Fruit fly (Drosophila melanogaster) whole organism, embryonic: Measurements from ENCODE around the gene mRpL48.

Experiments used
- CG10543 ChIP-seq: fragments of 200-800 bp; sonication (Bioruptor generic); optimal IDR thresholded peaks from 3 replicates; lab custom pipeline; 2017; ENCODE audit warnings: missing biosample characterization, mild to moderate bottlenecking, missing genetic modification characterization, moderate library complexity
- CG12299 ChIP-seq: fragments of 200-800 bp; sonication (Bioruptor generic); optimal IDR thresholded peaks from 2 replicates; lab custom pipeline; 2018; ENCODE audit warnings: missing biosample characterization, mild to moderate bottlenecking, missing genetic modification characterization
- CG12391 ChIP-seq: fragments of 200-800 bp; sonication (Bioruptor generic); optimal IDR thresholded peaks from 3 replicates; lab custom pipeline; 2018; ENCODE audit warnings: missing biosample characterization, mild to moderate bottlenecking, missing genetic modification characterization, moderate library complexity
- CG13287 ChIP-seq: fragments of 200-800 bp; sonication (Bioruptor generic); IDR thresholded peaks from 2 replicates; pipeline ENCODE4 v1.3.6; 2022; ENCODE audit warnings: missing biosample characterization, missing genetic modification characterization; ENCODE audit not compliant: partially characterized antibody
- CG13424 ChIP-seq: fragments of 200-800 bp; sonication (Bioruptor generic); optimal IDR thresholded peaks from 2 replicates; lab custom pipeline; 2019; ENCODE audit warnings: missing biosample characterization, mild to moderate bottlenecking, missing genetic modification characterization, moderate library complexity
- CG14860 ChIP-seq: fragments of 200-800 bp; sonication (Bioruptor generic); IDR thresholded peaks from 3 replicates; pipeline ENCODE4 v1.3.6; 2022; ENCODE audit warnings: missing biosample characterization, missing genetic modification characterization; ENCODE audit not compliant: partially characterized antibody
- CG15011 ChIP-seq: fragments of 200-800 bp; sonication (Bioruptor generic); optimal IDR thresholded peaks from 3 replicates; lab custom pipeline; 2018; ENCODE audit warnings: missing biosample characterization, mild to moderate bottlenecking, missing genetic modification characterization
- CG1832 ChIP-seq: fragments of 200-800 bp; sonication (Bioruptor generic); optimal IDR thresholded peaks from 2 replicates; lab custom pipeline; 2017; ENCODE audit warnings: missing biosample characterization, mild to moderate bottlenecking, missing genetic modification characterization, inconsistent platforms
- CG2116 ChIP-seq: fragments of 200-800 bp; sonication (Bioruptor generic); optimal IDR thresholded peaks from 3 replicates; lab custom pipeline; 2018; ENCODE audit warnings: missing biosample characterization, mild to moderate bottlenecking, missing genetic modification characterization
- CG2120 ChIP-seq: fragments of 200-800 bp; sonication (Bioruptor generic); optimal IDR thresholded peaks from 3 replicates; lab custom pipeline; 2016; ENCODE audit warnings: missing biosample characterization, missing genetic modification characterization
- CG30431 ChIP-seq: fragments of 200-800 bp; sonication (Bioruptor generic); optimal IDR thresholded peaks from 2 replicates; lab custom pipeline; 2017; ENCODE audit warnings: missing biosample characterization, missing genetic modification characterization
- CG4617 ChIP-seq: fragments of 200-800 bp; sonication (Bioruptor generic); optimal IDR thresholded peaks from 3 replicates; lab custom pipeline; 2016; ENCODE audit warnings: missing biosample characterization, missing genetic modification characterization, borderline replicate concordance
- CG7786 ChIP-seq: fragments of 200-800 bp; sonication (Bioruptor generic); optimal IDR thresholded peaks from 2 replicates; lab custom pipeline; 2016; ENCODE audit warnings: missing biosample characterization, missing genetic modification characterization
- CG7839 ChIP-seq: fragments of 200-800 bp; sonication (Bioruptor generic); optimal IDR thresholded peaks from 3 replicates; lab custom pipeline; 2018; ENCODE audit warnings: missing biosample characterization, mild to moderate bottlenecking, missing genetic modification characterization, moderate library complexity
- CG7928 ChIP-seq: fragments of 200-800 bp; sonication (Bioruptor generic); optimal IDR thresholded peaks from 2 replicates; lab custom pipeline; 2017; ENCODE audit warnings: missing biosample characterization, mild to moderate bottlenecking, missing genetic modification characterization
- CG8290 ChIP-seq, 3 experiments: fragments of 200-800 bp; sonication (Bioruptor generic); optimal IDR thresholded peaks; 2 replicates each; lab custom pipeline; 2016 to 2019; ENCODE audit warnings: missing biosample characterization in 3 of 3, missing genetic modification characterization in 3 of 3, mild to moderate bottlenecking in 2 of 3, moderate library complexity in 1 of 3
- Dek ChIP-seq: fragments of 200-800 bp; sonication (Bioruptor generic); optimal IDR thresholded peaks from 3 replicates; lab custom pipeline; 2019; ENCODE audit warnings: missing biosample characterization, mild to moderate bottlenecking, missing genetic modification characterization, moderate library complexity
- Dip3 ChIP-seq: fragments of 200-800 bp; sonication (Bioruptor generic); optimal IDR thresholded peaks from 3 replicates; lab custom pipeline; 2016; ENCODE audit warnings: missing biosample characterization, missing genetic modification characterization
- Eip74EF ChIP-seq, 2 experiments: fragments of 200-800 bp in 1 of 2; fragments of >200 bp in 1 of 2; sonication (Bioruptor generic) in 1 of 2; optimal IDR thresholded peaks; 2 replicates each; lab custom pipeline; 2017 to 2019; ENCODE audit warnings: missing biosample characterization in 2 of 2, missing genetic modification characterization in 2 of 2, mild to moderate bottlenecking in 1 of 2, moderate library complexity in 1 of 2
- HLH3B ChIP-seq: fragments of 200-800 bp; sonication (Bioruptor generic); IDR thresholded peaks from 2 replicates; pipeline ENCODE4 v1.3.6; 2022; ENCODE audit warnings: missing biosample characterization, missing genetic modification characterization
- HmgZ ChIP-seq: fragments of 200-800 bp; sonication (Bioruptor generic); optimal IDR thresholded peaks from 2 replicates; lab custom pipeline; 2018; ENCODE audit warnings: missing biosample characterization, mild to moderate bottlenecking, missing genetic modification characterization
- Hr78 ChIP-seq, 2 experiments: fragments of 200-800 bp in 1 of 2; fragments of >200 bp in 1 of 2; sonication (Bioruptor generic) in 1 of 2; optimal IDR thresholded peaks; 2 replicates each; lab custom pipeline; 2017 to 2019; ENCODE audit warnings: missing biosample characterization in 2 of 2, missing genetic modification characterization in 2 of 2, mild to moderate bottlenecking in 1 of 2, moderate library complexity in 1 of 2
- Lhr ChIP-seq: fragments of 200-800 bp; sonication (Bioruptor generic); optimal IDR thresholded peaks from 3 replicates; lab custom pipeline; 2017; ENCODE audit warnings: mild to moderate bottlenecking, missing biosample characterization, missing genetic modification reagents, missing genetic modification characterization
- Opbp ChIP-seq: fragments of 200-800 bp; sonication (Bioruptor generic); IDR thresholded peaks from 3 replicates; pipeline ENCODE4 v1.3.6; 2022; ENCODE audit warnings: missing biosample characterization, missing genetic modification characterization; ENCODE audit not compliant: partially characterized antibody
- PHDP ChIP-seq: fragments of 200-800 bp; sonication (Bioruptor generic); optimal IDR thresholded peaks from 3 replicates; lab custom pipeline; 2018; ENCODE audit warnings: missing biosample characterization, mild to moderate bottlenecking, missing genetic modification characterization, moderate library complexity
- TFAM ChIP-seq: fragments of 200-800 bp; sonication (Bioruptor generic); optimal IDR thresholded peaks from 2 replicates; lab custom pipeline; 2017; ENCODE audit warnings: missing biosample characterization, missing genetic modification characterization, inconsistent platforms
- Xbp1 ChIP-seq: fragments of 200-800 bp; sonication (Bioruptor generic); optimal IDR thresholded peaks from 3 replicates; lab custom pipeline; 2016; ENCODE audit warnings: missing biosample characterization, mild to moderate bottlenecking, missing genetic modification characterization
- YL-1 ChIP-seq: fragments of 200-800 bp; sonication (Bioruptor generic); optimal IDR thresholded peaks from 3 replicates; lab custom pipeline; 2017; ENCODE audit warnings: missing biosample characterization, mild to moderate bottlenecking, missing genetic modification characterization
- ci ChIP-seq: fragments of 200-800 bp; sonication (Bioruptor generic); IDR thresholded peaks from 3 replicates; pipeline ENCODE4 v1.3.6; 2022; ENCODE audit warnings: missing biosample characterization, missing genetic modification characterization
- disco-r ChIP-seq: fragments of 200-800 bp; sonication (Bioruptor generic); optimal IDR thresholded peaks from 2 replicates; lab custom pipeline; 2016; ENCODE audit warnings: missing biosample characterization, missing genetic modification characterization
- emc ChIP-seq: fragments of 200-800 bp; sonication (Bioruptor generic); optimal IDR thresholded peaks from 2 replicates; lab custom pipeline; 2016; ENCODE audit warnings: missing biosample characterization, missing genetic modification characterization
- ems ChIP-seq: fragments of 200-800 bp; sonication (Bioruptor generic); optimal IDR thresholded peaks from 3 replicates; lab custom pipeline; 2016; ENCODE audit warnings: missing biosample characterization, missing genetic modification characterization
- hb ChIP-seq: fragments of 200-800 bp; sonication (Bioruptor generic); IDR thresholded peaks from 3 replicates; pipeline ENCODE4 v1.3.6; 2022; ENCODE audit warnings: missing biosample characterization, missing genetic modification characterization; ENCODE audit not compliant: partially characterized antibody
- hbn ChIP-seq: fragments of 200-800 bp; sonication (Bioruptor generic); IDR thresholded peaks from 2 replicates; pipeline ENCODE4 v1.3.6; 2022; ENCODE audit warnings: missing biosample characterization, missing genetic modification characterization; ENCODE audit not compliant: partially characterized antibody
- her ChIP-seq: fragments of 200-800 bp; sonication (Bioruptor generic); optimal IDR thresholded peaks from 2 replicates; lab custom pipeline; 2016; ENCODE audit warnings: missing biosample characterization, missing genetic modification characterization
- ind ChIP-seq: fragments of 200-800 bp; sonication (Bioruptor generic); optimal IDR thresholded peaks from 3 replicates; lab custom pipeline; 2016; ENCODE audit warnings: missing biosample characterization, missing genetic modification characterization
- lov ChIP-seq, 2 experiments: fragments of 200-800 bp in 1 of 2; fragments of >200 bp in 1 of 2; sonication (Bioruptor generic) in 1 of 2; IDR thresholded peaks in 1 of 2; optimal IDR thresholded peaks in 1 of 2; 2 replicates in 1 of 2; 3 replicates in 1 of 2; pipeline versions ENCODE4 v1.3.6 to Lab custom; 2017 to 2022; ENCODE audit warnings: missing biosample characterization in 1 of 2, missing genetic modification characterization in 1 of 2
- luna ChIP-seq: fragments of 200-800 bp; sonication (Bioruptor generic); optimal IDR thresholded peaks from 2 replicates; lab custom pipeline; 2016; ENCODE audit warnings: missing biosample characterization, missing genetic modification characterization
- mirr ChIP-seq: fragments of 200-800 bp; sonication (Bioruptor generic); optimal IDR thresholded peaks from 3 replicates; lab custom pipeline; 2018; ENCODE audit warnings: missing biosample characterization, mild to moderate bottlenecking, missing genetic modification characterization
- p53 ChIP-seq: fragments of 200-800 bp; sonication (Bioruptor generic); optimal IDR thresholded peaks from 2 replicates; lab custom pipeline; 2016; ENCODE audit warnings: missing biosample characterization, missing genetic modification characterization
- run ChIP-seq: fragments of 200-800 bp; sonication (Bioruptor generic); optimal IDR thresholded peaks from 3 replicates; lab custom pipeline; 2018; ENCODE audit warnings: missing biosample characterization, mild to moderate bottlenecking, missing genetic modification characterization
- salm ChIP-seq: fragments of 200-800 bp; sonication (Bioruptor generic); optimal IDR thresholded peaks from 2 replicates; lab custom pipeline; 2018; ENCODE audit warnings: missing biosample characterization, mild to moderate bottlenecking, missing genetic modification characterization
- shn ChIP-seq: fragments of 200-800 bp; sonication (Bioruptor generic); optimal IDR thresholded peaks from 3 replicates; lab custom pipeline; 2016; ENCODE audit warnings: missing biosample characterization, missing genetic modification characterization
- sim ChIP-seq: fragments of 200-800 bp; sonication (Bioruptor generic); IDR thresholded peaks from 2 replicates; pipeline ENCODE4 v1.3.6; 2022; ENCODE audit warnings: missing biosample characterization, missing genetic modification characterization
- stc ChIP-seq: fragments of 200-800 bp; sonication (Bioruptor generic); IDR thresholded peaks from 2 replicates; pipeline ENCODE4 v1.3.6; 2022; ENCODE audit warnings: missing biosample characterization, missing genetic modification characterization
- tio ChIP-seq: fragments of 200-800 bp; sonication (Bioruptor generic); optimal IDR thresholded peaks from 2 replicates; lab custom pipeline; 2017; ENCODE audit warnings: missing biosample characterization, missing genetic modification characterization, inconsistent platforms
- zen ChIP-seq: fragments of 200-800 bp; sonication (Bioruptor generic); optimal IDR thresholded peaks from 3 replicates; lab custom pipeline; 2018; ENCODE audit warnings: missing biosample characterization, mild to moderate bottlenecking, missing genetic modification characterization, moderate library complexity

Gene mRpL48

DNA sequence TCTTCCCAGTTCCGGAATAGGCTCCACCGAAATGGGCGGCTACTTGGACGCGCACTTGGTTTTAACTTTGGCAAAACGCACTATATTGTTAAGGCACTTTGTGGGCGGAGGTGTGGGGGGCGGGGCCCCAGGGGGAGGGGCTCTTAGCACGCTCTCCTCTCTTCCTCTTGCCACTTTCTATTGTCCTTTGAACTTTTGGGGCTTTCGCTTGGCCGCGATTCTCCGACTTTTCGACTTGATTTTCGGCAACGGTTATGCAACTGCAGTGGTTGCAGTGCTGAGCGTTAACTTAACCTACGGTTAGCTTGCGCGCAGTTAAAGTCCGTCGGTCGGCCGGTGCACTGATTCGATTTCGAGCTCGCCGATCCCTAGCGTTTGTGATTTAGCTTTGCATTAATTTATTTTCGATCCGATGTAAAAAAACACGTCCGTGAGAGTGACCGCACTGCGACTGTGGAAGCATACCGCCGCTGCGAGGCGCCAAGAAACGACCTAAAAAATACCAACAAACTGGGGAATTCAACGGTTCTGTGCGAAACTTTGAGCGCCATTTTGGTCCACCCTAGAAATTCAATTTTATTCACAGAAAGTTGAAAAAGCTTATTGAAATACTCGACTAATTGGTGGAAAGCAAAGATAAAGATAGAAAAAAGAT lies 13.8 kb downstream of the mRpL48 start, which contains the start of gene Rim2 (continued):
- TF ChIP-seq ind (GFP tag; lab: Kevin White, UChicago) = no peak
- no peak for TF ChIP-seq TFAM (GFP tag; lab: Kevin White, UChicago)
- TF ChIP-seq Lhr (GFP tag; lab: Kevin White, UChicago) = peak; percentile 86
- peak; percentile 14 for TF ChIP-seq CG7839
- no peak for TF ChIP-seq zen (tag; lab: Kevin White, UChicago)
- TF ChIP-seq CG12299 (tag; lab: Kevin White, UChicago) = peak; percentile 26
- peak; percentile 99 for TF ChIP-seq her
- no peak for TF ChIP-seq HLH3B (GFP tag; lab: Robert Waterston, UW)
- no peak for TF ChIP-seq ems (GFP tag; lab: Kevin White, UChicago)
- TF ChIP-seq CG7928 (GFP tag; lab: Kevin White, UChicago) = no peak
- peak; percentile 6 for TF ChIP-seq PHDP (tag; lab: Kevin White, UChicago)
- no peak for TF ChIP-seq sim (GFP tag; lab: Robert Waterston, UW)
- TF ChIP-seq CG1832 (GFP tag; lab: Kevin White, UChicago) = no peak
- no peak for TF ChIP-seq CG30431 (GFP tag; lab: Kevin White, UChicago)
- TF ChIP-seq luna (GFP tag; lab: Kevin White, UChicago) = no peak
- TF ChIP-seq CG10543 (GFP tag; lab: Kevin White, UChicago) = no peak
- peak; percentile 26 for TF ChIP-seq CG2116 (GFP tag; lab: Kevin White, UChicago)
- TF ChIP-seq CG8290 (GFP tag; optimal IDR thresholded peaks at IDR 0.05; lab: Kevin White, UChicago) = peak; percentile 40
- peak in 1 of 2 experiments; percentile 68 for TF ChIP-seq CG8290 (tag; optimal IDR thresholded peaks at IDR 0.05; lab: Kevin White, UChicago)
- TF ChIP-seq run (tag; lab: Kevin White, UChicago) = no peak
- peak; percentile 35 for TF ChIP-seq p53
- peak; percentile 35 for TF ChIP-seq YL-1 (GFP tag; lab: Kevin White, UChicago)
- peak; percentile 77 for TF ChIP-seq CG4617 (GFP tag; lab: Kevin White, UChicago)
- TF ChIP-seq CG7786 (GFP tag; lab: Kevin White, UChicago) = no peak
- peak; percentile 39 for TF ChIP-seq mirr (GFP tag; lab: Kevin White, UChicago)
- TF ChIP-seq CG13287 (GFP tag; lab: Robert Waterston, UW) = peak; percentile 40; the same call in 1 of the 2 replicates
- TF ChIP-seq salm (tag; lab: Kevin White, UChicago) = no peak
- peak; percentile 57; the same call in 2 of the 3 replicates for TF ChIP-seq ci
- peak; percentile 23 for TF ChIP-seq CG13424 (tag; lab: Kevin White, UChicago)
- TF ChIP-seq shn (GFP tag; lab: Kevin White, UChicago) = no peak
- peak; percentile 75 for TF ChIP-seq HmgZ (tag; lab: Kevin White, UChicago)
- no peak for TF ChIP-seq Eip74EF (GFP tag; optimal IDR thresholded peaks at IDR 0.05; lab: Kevin White, UChicago)
- TF ChIP-seq Dek (tag; lab: Kevin White, UChicago) = peak; percentile 12
- no peak for TF ChIP-seq hbn (GFP tag; lab: Robert Waterston, UW)
- TF ChIP-seq CG14860 = no peak
- TF ChIP-seq Hr78 (GFP tag; optimal IDR thresholded peaks at IDR 0.05; lab: Kevin White, UChicago) = peak in 1 of 2 experiments; percentile 65
- TF ChIP-seq CG12391 (tag; lab: Kevin White, UChicago) = peak; percentile 31
- TF ChIP-seq CG2120 (GFP tag; lab: Kevin White, UChicago) = peak; percentile 25
- TF ChIP-seq tio (GFP tag; lab: Kevin White, UChicago) = no peak
- no peak for TF ChIP-seq emc
- no peak for TF ChIP-seq lov (optimal IDR thresholded peaks at IDR 0.05; lab: Kevin White, UChicago)
- no peak for TF ChIP-seq lov (GFP tag; IDR thresholded peaks at IDR 0.05; lab: Robert Waterston, UW)
- TF ChIP-seq CG15011 = no peak
- TF ChIP-seq Dip3 = peak; percentile 23
- TF ChIP-seq Opbp (GFP tag; lab: Robert Waterston, UW) = peak; percentile 47; the same call in 1 of the 3 replicates
- no peak for TF ChIP-seq hb
- peak; percentile 24 for TF ChIP-seq Xbp1 (GFP tag; lab: Kevin White, UChicago)
- 0 out of 2 replicates have a peak, but pooled peaks have one; percentile 23 for TF ChIP-seq stc (GFP tag; lab: Robert Waterston, UW)
- no peak for TF ChIP-seq disco-r (GFP tag; lab: Kevin White, UChicago)
